Worm (Caenorhabditis elegans): ENCODE data around the gene F31E3.6.

DNA sequence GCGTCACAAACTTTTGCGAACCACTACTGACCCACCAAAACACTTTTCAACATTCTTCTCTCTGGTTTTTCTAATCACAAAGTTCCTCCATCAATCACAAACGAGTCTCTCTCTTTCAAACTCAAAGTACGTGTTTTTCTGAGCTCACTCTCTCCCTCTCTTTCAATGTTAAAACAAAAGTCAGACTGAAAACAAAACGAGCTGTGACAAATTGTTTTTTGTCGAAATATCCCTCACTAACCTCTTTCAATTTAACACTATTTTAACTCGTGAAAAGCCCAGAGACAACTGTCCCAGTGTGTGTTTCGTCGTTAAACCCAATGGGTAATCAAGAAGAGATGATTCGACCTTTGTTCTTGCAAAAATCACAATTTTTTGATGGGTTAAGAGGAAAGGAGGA, 6.2 kb downstream of the F31E3.6 start:
- no peak for TF ChIP-seq fos-1 (tag; optimal IDR thresholded peaks at IDR 0.05)
- TF ChIP-seq ceh-82 (tag; optimal IDR thresholded peaks at IDR 0.05): no peak
- no peak for TF ChIP-seq skn-1 (tag; optimal IDR thresholded peaks at IDR 0.05)
- peak; percentile 55 for TF ChIP-seq mab-5 (tag; optimal IDR thresholded peaks at IDR 0.05)
- TF ChIP-seq C34F6.9 (tag; optimal IDR thresholded peaks at IDR 0.05): peak; percentile 70
- TF ChIP-seq lin-39 (tag; optimal IDR thresholded peaks at IDR 0.05): peak; percentile 12
- TF ChIP-seq nhr-11 (tag; optimal IDR thresholded peaks at IDR 0.05): no peak
- TF ChIP-seq snpc-4 (tag; optimal IDR thresholded peaks at IDR 0.05): no peak
- peak; percentile 13 for TF ChIP-seq egl-27 (tag; optimal IDR thresholded peaks at IDR 0.05)
- TF ChIP-seq nhr-12 (tag; optimal IDR thresholded peaks at IDR 0.05): no peak
- TF ChIP-seq lin-13 (GFP tag; optimal IDR thresholded peaks at IDR 0.05): peak; percentile 4
- no peak for TF ChIP-seq ztf-11 (tag; optimal IDR thresholded peaks at IDR 0.05)
- TF ChIP-seq zag-1 (tag; optimal IDR thresholded peaks at IDR 0.05): no peak

Measured in whole organism, L2 larva.